Worm (Caenorhabditis elegans): Measurements from ENCODE around the gene C35A5.11.

C35A5.11 gene

DNA sequence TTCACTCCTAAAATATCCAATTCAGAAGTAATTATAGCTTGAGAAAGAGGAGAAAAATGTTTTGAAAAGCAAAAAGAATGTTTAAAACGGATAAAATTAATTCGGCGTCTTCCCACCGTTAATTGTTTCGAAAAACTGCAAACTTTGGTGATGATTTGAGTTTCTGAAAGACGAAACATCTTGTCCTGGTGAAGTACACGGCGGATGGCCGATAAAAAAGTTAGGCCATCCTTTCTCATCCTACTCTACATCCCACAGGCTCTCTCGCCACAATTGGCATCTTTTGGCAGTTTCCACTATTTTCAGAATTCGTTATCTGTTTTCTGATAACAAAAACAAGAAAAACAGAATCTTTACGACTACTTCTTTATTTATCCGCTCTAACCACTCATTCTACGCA, 23.0 kb upstream of the C35A5.11 start, which contains the start of the genes C35A5.8 and hda-11 (continued):
- TF ChIP-seq pros-1 (tag; optimal IDR thresholded peaks at IDR 0.05) (no peak), lim-6 (tag; optimal IDR thresholded peaks at IDR 0.05) (peak; percentile 63), hlh-30 (tag; optimal IDR thresholded peaks at IDR 0.05; ENCODE audit: insufficient read depth) (no peak), lin-11 (tag; optimal IDR thresholded peaks at IDR 0.05) (no peak), pha-4 (tag; optimal IDR thresholded peaks at IDR 0.05) (no peak), pat-9 (tag; optimal IDR thresholded peaks at IDR 0.05) (no peak), elt-4 (tag; optimal IDR thresholded peaks at IDR 0.05) (no peak), madf-2 (tag; optimal IDR thresholded peaks at IDR 0.05) (no peak), unc-42 (tag; optimal IDR thresholded peaks at IDR 0.05) (peak; percentile 22), che-1 (tag; optimal IDR thresholded peaks at IDR 0.05) (no peak), unc-55 (GFP tag; optimal IDR thresholded peaks at IDR 0.05) (no peak), fkh-6 (tag; optimal IDR thresholded peaks at IDR 0.05) (peak; percentile 52), hlh-6 (tag; optimal IDR thresholded peaks at IDR 0.05) (peak; percentile 7), ceh-34 (tag; optimal IDR thresholded peaks at IDR 0.05) (peak; percentile 48), nhr-232 (tag; optimal IDR thresholded peaks at IDR 0.05) (no peak), hlh-15 (tag; optimal IDR thresholded peaks at IDR 0.05) (peak; percentile 1), odd-2 (tag; optimal IDR thresholded peaks at IDR 0.05) (no peak), ceh-9 (tag; optimal IDR thresholded peaks at IDR 0.05) (no peak), dve-1 (tag; optimal IDR thresholded peaks at IDR 0.05) (no peak), pax-1 (tag; optimal IDR thresholded peaks at IDR 0.05) (no peak), pqm-1 (tag; optimal IDR thresholded peaks at IDR 0.05) (no peak), C08G9.2 (tag; optimal IDR thresholded peaks at IDR 0.05) (peak; percentile 96), ceh-31 (tag; optimal IDR thresholded peaks at IDR 0.05) (peak; percentile 94), K09A11.1 (tag; optimal IDR thresholded peaks at IDR 0.05; ENCODE audit: insufficient read depth) (no peak), unc-86 (tag; optimal IDR thresholded peaks at IDR 0.05) (no peak), syd-9 (tag; optimal IDR thresholded peaks at IDR 0.05) (no peak), ceh-48 (tag; optimal IDR thresholded peaks at IDR 0.05) (no peak), ceh-19 (GFP tag; optimal IDR thresholded peaks at IDR 0.05) (peak; percentile 15), ztf-16 (tag; optimal IDR thresholded peaks at IDR 0.05) (no peak), tbx-2 (tag; optimal IDR thresholded peaks at IDR 0.05) (peak; percentile 90), ceh-45 (GFP tag; IDR thresholded peaks at IDR 0.05) (no peak), elt-2 (tag; optimal IDR thresholded peaks at IDR 0.05) (peak; percentile 78), sdc-2 (tag; optimal IDR thresholded peaks at IDR 0.05) (peak; percentile 22), unc-3 (GFP tag; conservative IDR thresholded peaks at IDR 0.05) (no peak), unc-3 (tag; optimal IDR thresholded peaks at IDR 0.05) (no peak), F13H6.1 (tag; optimal IDR thresholded peaks at IDR 0.05) (peak; percentile 65), ama-1 (optimal IDR thresholded peaks at IDR 0.05) (no peak), fkh-10 (GFP tag; optimal IDR thresholded peaks at IDR 0.05) (no peak)

DNA sequence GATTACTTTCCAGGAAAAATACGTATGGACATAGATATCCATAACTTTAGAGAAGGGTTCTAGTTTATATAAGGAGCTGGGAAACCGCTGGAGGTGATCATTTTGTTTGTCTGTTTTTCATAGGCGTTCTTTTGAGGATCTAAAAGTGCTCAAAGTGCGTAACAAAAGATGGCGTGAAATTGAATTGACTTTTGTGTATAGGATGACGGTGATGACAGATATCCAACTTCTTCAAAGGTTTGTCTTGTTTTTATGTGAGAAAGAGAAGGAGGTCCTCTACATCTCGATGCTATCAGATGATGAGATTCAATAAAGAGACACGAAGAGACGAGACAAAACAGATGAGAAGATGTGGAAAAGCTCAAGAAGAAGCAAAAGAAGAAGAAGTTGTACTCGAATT, 13.8 kb upstream of the C35A5.11 start:
- TF ChIP-seq pax-1 (tag; optimal IDR thresholded peaks at IDR 0.05), result no peak
- no peak for TF ChIP-seq mec-3 (tag; optimal IDR thresholded peaks at IDR 0.05; ENCODE audit: borderline replicate concordance)
- TF ChIP-seq tbx-2 (tag; optimal IDR thresholded peaks at IDR 0.05), result no peak
- TF ChIP-seq elt-4 (tag; optimal IDR thresholded peaks at IDR 0.05), result no peak
- no peak for TF ChIP-seq ceh-14 (tag; optimal IDR thresholded peaks at IDR 0.05)
- no peak for TF ChIP-seq sdc-2 (tag; optimal IDR thresholded peaks at IDR 0.05)
- TF ChIP-seq dmd-4 (tag; optimal IDR thresholded peaks at IDR 0.05; ENCODE audit: borderline replicate concordance), result no peak
- no peak for TF ChIP-seq ahr-1 (tag; optimal IDR thresholded peaks at IDR 0.05)
- no peak for TF ChIP-seq hlh-8 (tag; optimal IDR thresholded peaks at IDR 0.05)
- TF ChIP-seq ztf-16 (tag; optimal IDR thresholded peaks at IDR 0.05), result no peak
- TF ChIP-seq C08G9.2 (tag; optimal IDR thresholded peaks at IDR 0.05), result no peak
- TF ChIP-seq unc-86 (tag; optimal IDR thresholded peaks at IDR 0.05), result no peak
- no peak for TF ChIP-seq ceh-48 (tag; optimal IDR thresholded peaks at IDR 0.05)
- TF ChIP-seq pat-9 (tag; optimal IDR thresholded peaks at IDR 0.05), result no peak
- no peak for TF ChIP-seq pqm-1 (tag; optimal IDR thresholded peaks at IDR 0.05)
- no peak for TF ChIP-seq zip-5 (tag; optimal IDR thresholded peaks at IDR 0.05)
- no peak for TF ChIP-seq lin-11 (tag; optimal IDR thresholded peaks at IDR 0.05)
- TF ChIP-seq lim-6 (tag; optimal IDR thresholded peaks at IDR 0.05), result no peak
- TF ChIP-seq dve-1 (tag; optimal IDR thresholded peaks at IDR 0.05), result no peak
